Fruit fly (Drosophila melanogaster): Measurements from ENCODE around the gene Fum4.

The Fum4 gene

dm6 chr2L:10220501-10221386 is 29.4 kb upstream of the Fum4 start, which contains the start of the genes Npc1a and Prosalpha6 (continued):
- TF ChIP-seq chm (GFP tag; IDR thresholded peaks at IDR 0.05) (0 out of 2 replicates have a peak, but pooled peaks have one; percentile 10), Med (GFP tag) (peak; percentile 79), bcd (GFP tag; optimal IDR thresholded peaks at IDR 0.05) (no peak), Hr39 (optimal IDR thresholded peaks at IDR 0.05) (no peak), gsb-n (tag; optimal IDR thresholded peaks at IDR 0.05) (no peak), Rx (GFP tag; IDR thresholded peaks at IDR 0.05) (no peak), CG10147 (GFP tag; optimal IDR thresholded peaks at IDR 0.05) (no peak), jing (GFP tag; optimal IDR thresholded peaks at IDR 0.05) (no peak), disco-r (GFP tag; optimal IDR thresholded peaks at IDR 0.05) (no peak), CG11247 (GFP tag; IDR thresholded peaks at IDR 0.05) (no peak), HLH4C (GFP tag; IDR thresholded peaks at IDR 0.05; ENCODE audit: partially characterized antibody) (peak; percentile 66; the same call in 2 of the 3 replicates), gfzf (GFP tag; optimal IDR thresholded peaks at IDR 0.05) (peak; percentile 8), CG12391 (tag; optimal IDR thresholded peaks at IDR 0.05) (peak; percentile 55), NC2β (GFP tag; optimal IDR thresholded peaks at IDR 0.05) (no peak), CG10267 (tag; optimal IDR thresholded peaks at IDR 0.05) (peak; percentile 20), CG14667 (GFP tag; IDR thresholded peaks at IDR 0.05) (peak; percentile 82), vnd (GFP tag; IDR thresholded peaks at IDR 0.05; ENCODE audit: partially characterized antibody) (peak; percentile 59; the same call in 1 of the 3 replicates), Sin3A (optimal IDR thresholded peaks at IDR 0.05) (peak; percentile 47), dmrt11E (tag; optimal IDR thresholded peaks at IDR 0.05) (peak; percentile 32), CG8281 (tag; optimal IDR thresholded peaks at IDR 0.05) (no peak), bigmax (GFP tag; optimal IDR thresholded peaks at IDR 0.05) (no peak), CG10959 (GFP tag; IDR thresholded peaks at IDR 0.05) (no peak), sna (GFP tag; IDR thresholded peaks at IDR 0.05; ENCODE audit: partially characterized antibody) (0 out of 2 replicates have a peak, but pooled peaks have one; percentile 43), CG32532 (GFP tag; IDR thresholded peaks at IDR 0.05) (no peak), NC2α (GFP tag; optimal IDR thresholded peaks at IDR 0.05) (peak; percentile 25), CG8388 (GFP tag; optimal IDR thresholded peaks at IDR 0.05) (no peak), CG31388 (GFP tag; optimal IDR thresholded peaks at IDR 0.05) (no peak), sens (GFP tag) (peak; percentile 77), CG18476 (GFP tag; optimal IDR thresholded peaks at IDR 0.05) (peak; percentile 7), CG6791 (GFP tag; IDR thresholded peaks at IDR 0.05; ENCODE audit: partially characterized antibody) (peak; percentile 56; the same call in 2 of the 3 replicates), knrl (GFP tag; IDR thresholded peaks at IDR 0.05; ENCODE audit: partially characterized antibody) (peak; percentile 74), Neu2 (GFP tag; optimal IDR thresholded peaks at IDR 0.05; ENCODE audit: borderline replicate concordance) (no peak), pum (GFP tag; optimal IDR thresholded peaks at IDR 0.05) (no peak), stwl (tag; optimal IDR thresholded peaks at IDR 0.05) (peak; percentile 34), ara (GFP tag; IDR thresholded peaks at IDR 0.05) (no peak), so (GFP tag; IDR thresholded peaks at IDR 0.05) (peak; percentile 39; the same call in 1 of the 3 replicates), toy (GFP tag; IDR thresholded peaks at IDR 0.05) (no peak), D19A (tag; optimal IDR thresholded peaks at IDR 0.05) (no peak), HLH54F (GFP tag; optimal IDR thresholded peaks at IDR 0.05) (peak; percentile 5), hbn (GFP tag; IDR thresholded peaks at IDR 0.05; ENCODE audit: partially characterized antibody) (peak; percentile 54), CG4404 (GFP tag; IDR thresholded peaks at IDR 0.05) (no peak), tll (GFP tag; optimal IDR thresholded peaks at IDR 0.05) (peak in 1 of 2 experiments; percentile 66), CG1647 (GFP tag; optimal IDR thresholded peaks at IDR 0.05) (no peak), CG15514 (GFP tag; optimal IDR thresholded peaks at IDR 0.05) (peak; percentile 16), Hr3 (GFP tag; optimal IDR thresholded peaks at IDR 0.05) (peak; percentile 17), hth (optimal IDR thresholded peaks at IDR 0.05) (no peak), run (tag; optimal IDR thresholded peaks at IDR 0.05) (no peak), CG13775 (GFP tag; optimal IDR thresholded peaks at IDR 0.05) (peak; percentile 28), CG15601 (tag; optimal IDR thresholded peaks at IDR 0.05) (no peak)

All from whole organism, embryonic.